Fruit fly (Drosophila melanogaster) whole organism, pupa: ENCODE measurements around the gene CG33514.

Experiments
- CG12605 ChIP-seq: fragments of 200-800 bp; sonication (Bioruptor generic); IDR thresholded peaks from 2 replicates; pipeline ENCODE4 v1.3.6; 2022; ENCODE audit warnings: missing biosample characterization, missing genetic modification characterization
- fd96Ca ChIP-seq: fragments of 200-800 bp; sonication (Bioruptor generic); IDR thresholded peaks from 3 replicates; pipeline ENCODE4 v1.3.6; 2022; ENCODE audit warnings: missing biosample characterization, missing genetic modification characterization

dm6 chr3L:4352649-4353048 is 12.6 kb upstream of the CG33514 start:
- TF ChIP-seq fd96Ca (GFP tag; lab: Robert Waterston, UW), result no peak
- no peak for TF ChIP-seq CG12605 (GFP tag; lab: Robert Waterston, UW)
